Worm (Caenorhabditis elegans) whole organism, L4/young adult: ENCODE results near the gene ckr-2.

Experiments
- W03F9.2 ChIP-seq: fragments of 150-350 bp; optimal IDR thresholded peaks from 2 replicates; lab custom pipeline; 2014; ENCODE audit warnings: missing biosample characterization, missing genetic modification characterization
- dao-5 ChIP-seq: sonication (generic microtip); optimal IDR thresholded peaks from 2 replicates; lab custom pipeline; 2016; ENCODE audit warnings: missing genotype, missing genetic modification characterization, moderate library complexity, missing compliant biosample characterization
- him-1 ChIP-seq: sonication (generic microtip); optimal IDR thresholded peaks from 2 replicates; lab custom pipeline; 2016; ENCODE audit warnings: missing genotype, missing genetic modification reagents, missing genetic modification characterization, missing compliant biosample characterization

- TF ChIP-seq him-1 (no peak), W03F9.2 (no peak), dao-5 (no peak)
These were observed 44.8 kb downstream of the ckr-2 start, which contains the start of gene R155.3 for ce11 chrIII:1976642-1977041.
